Worm (Caenorhabditis elegans) whole organism, L3 larva: Measurements from ENCODE around the gene C06E1.9.

Experiments
- R02D3.7 ChIP-seq: fragments of 150-350 bp; optimal IDR thresholded peaks from 2 replicates; lab custom pipeline; 2014; ENCODE audit warnings: missing biosample characterization, missing genetic modification characterization
- ama-1 ChIP-seq: fragments of 150-350 bp; optimal IDR thresholded peaks from 2 replicates; lab custom pipeline; 2018
- ceh-16 ChIP-seq: sonication (generic microtip); optimal IDR thresholded peaks from 2 replicates; lab custom pipeline; 2017; ENCODE audit warnings: missing biosample characterization, missing genetic modification characterization
- ceh-28 ChIP-seq: fragments of 150-350 bp; optimal IDR thresholded peaks from 2 replicates; lab custom pipeline; 2014; ENCODE audit warnings: missing biosample characterization, missing genetic modification reagents, missing genetic modification characterization
- ceh-82 ChIP-seq: fragments of 150-350 bp; optimal IDR thresholded peaks from 2 replicates; lab custom pipeline; 2014; ENCODE audit warnings: missing biosample characterization, missing genetic modification characterization
- ceh-9 ChIP-seq: sonication (generic microtip); optimal IDR thresholded peaks from 2 replicates; lab custom pipeline; 2018; ENCODE audit warnings: missing biosample characterization, missing genetic modification characterization
- daf-12 ChIP-seq: fragments of 150-350 bp; optimal IDR thresholded peaks from 2 replicates; lab custom pipeline; 2014; ENCODE audit warnings: missing biosample characterization, missing genetic modification reagents, missing genetic modification characterization
- elt-1 ChIP-seq: fragments of 150-350 bp; optimal IDR thresholded peaks from 2 replicates; lab custom pipeline; 2014; ENCODE audit warnings: missing biosample characterization, missing genetic modification characterization
- elt-2 ChIP-seq: sonication (generic microtip); optimal IDR thresholded peaks from 2 replicates; lab custom pipeline; 2016; ENCODE audit warnings: missing genetic modification reagents, mild to moderate bottlenecking, missing genetic modification characterization, missing compliant biosample characterization
- elt-3 ChIP-seq, 3 experiments: fragments of 150-350 bp in 1 of 3; sonication (generic microtip) in 2 of 3; optimal IDR thresholded peaks; 2 replicates in 2 of 3; 4 replicates in 1 of 3; lab custom pipeline; 2014 to 2017; ENCODE audit warnings: missing biosample characterization in 3 of 3, missing genetic modification characterization in 3 of 3
- eor-1 ChIP-seq, 2 experiments: fragments of 150-350 bp; optimal IDR thresholded peaks; 2 replicates each; lab custom pipeline; 2014 to 2018; ENCODE audit warnings: missing biosample characterization in 2 of 2, missing genetic modification characterization in 2 of 2
- fkh-10 ChIP-seq: sonication (generic microtip); optimal IDR thresholded peaks from 2 replicates; lab custom pipeline; 2017; ENCODE audit warnings: missing biosample characterization, missing genetic modification reagents, missing genetic modification characterization
- fkh-2 ChIP-seq: fragments of 150-350 bp; optimal IDR thresholded peaks from 2 replicates; lab custom pipeline; 2014; ENCODE audit warnings: missing biosample characterization, missing genetic modification reagents, missing genetic modification characterization
- fos-1 ChIP-seq: fragments of 150-350 bp; optimal IDR thresholded peaks from 2 replicates; lab custom pipeline; 2014; ENCODE audit warnings: missing biosample characterization, missing genetic modification characterization
- hmg-11 ChIP-seq: sonication (generic microtip); optimal IDR thresholded peaks from 2 replicates; lab custom pipeline; 2016; ENCODE audit warnings: missing genetic modification characterization, missing compliant biosample characterization
- jun-1 ChIP-seq: fragments of 150-350 bp; optimal IDR thresholded peaks from 2 replicates; lab custom pipeline; 2014; ENCODE audit warnings: missing biosample characterization, missing genetic modification reagents, missing genetic modification characterization
- lin-39 ChIP-seq: fragments of 150-350 bp; optimal IDR thresholded peaks from 2 replicates; lab custom pipeline; 2018; ENCODE audit warnings: missing biosample characterization, missing genetic modification reagents, missing genetic modification characterization
- mdl-1 ChIP-seq: fragments of 150-350 bp; optimal IDR thresholded peaks from 2 replicates; lab custom pipeline; 2014; ENCODE audit warnings: missing biosample characterization, missing genetic modification characterization
- nfya-1 ChIP-seq: sonication (generic microtip); optimal IDR thresholded peaks from 2 replicates; lab custom pipeline; 2017; ENCODE audit warnings: missing genetic modification characterization, mild to moderate bottlenecking, missing compliant biosample characterization, antibody characterized with exemption, moderate library complexity; ENCODE audit not compliant: insufficient read depth
- nhr-11 ChIP-seq: fragments of 150-350 bp; optimal IDR thresholded peaks from 2 replicates; lab custom pipeline; 2014; ENCODE audit warnings: missing biosample characterization, missing genetic modification characterization
- nhr-12 ChIP-seq: fragments of 150-350 bp; optimal IDR thresholded peaks from 2 replicates; lab custom pipeline; 2014; ENCODE audit warnings: missing biosample characterization, missing genetic modification characterization
- nhr-23 ChIP-seq: fragments of 150-350 bp; optimal IDR thresholded peaks from 2 replicates; lab custom pipeline; 2014; ENCODE audit warnings: missing biosample characterization, missing genetic modification reagents, missing genetic modification characterization
- nhr-237 ChIP-seq: fragments of 150-350 bp; optimal IDR thresholded peaks from 2 replicates; lab custom pipeline; 2014; ENCODE audit warnings: missing biosample characterization, missing genetic modification characterization
- nhr-25 ChIP-seq: sonication (generic microtip); optimal IDR thresholded peaks from 2 replicates; lab custom pipeline; 2017; ENCODE audit warnings: missing biosample characterization, missing genetic modification characterization
- nhr-43 ChIP-seq: sonication (generic microtip); optimal IDR thresholded peaks from 2 replicates; lab custom pipeline; 2016; ENCODE audit warnings: mild to moderate bottlenecking, missing genetic modification characterization, missing compliant biosample characterization; ENCODE audit not compliant: poor library complexity, severe bottlenecking
- nhr-67 ChIP-seq: fragments of 150-350 bp; optimal IDR thresholded peaks from 2 replicates; lab custom pipeline; 2014; ENCODE audit warnings: missing biosample characterization, missing genetic modification characterization
- nhr-76 ChIP-seq: fragments of 150-350 bp; sonication (generic microtip); optimal IDR thresholded peaks from 5 replicates; lab custom pipeline; 2014; ENCODE audit warnings: missing biosample characterization, missing genetic modification characterization
- nhr-77 ChIP-seq: fragments of 150-350 bp; optimal IDR thresholded peaks from 2 replicates; lab custom pipeline; 2014; ENCODE audit warnings: missing biosample characterization, missing genetic modification characterization
- pha-4 ChIP-seq: fragments of 150-350 bp; optimal IDR thresholded peaks from 2 replicates; lab custom pipeline; 2014; ENCODE audit warnings: missing biosample characterization, missing genetic modification reagents, missing genetic modification characterization
- pqm-1 ChIP-seq: fragments of 150-350 bp; optimal IDR thresholded peaks from 2 replicates; lab custom pipeline; 2017; ENCODE audit warnings: missing biosample characterization, missing genetic modification characterization, inconsistent platforms
- sea-2 ChIP-seq: fragments of 150-350 bp; sonication (generic microtip); optimal IDR thresholded peaks from 4 replicates; lab custom pipeline; 2014; ENCODE audit warnings: missing biosample characterization, missing genetic modification reagents, missing genetic modification characterization
- skn-1 ChIP-seq: fragments of 150-350 bp; optimal IDR thresholded peaks from 2 replicates; lab custom pipeline; 2014; ENCODE audit warnings: missing biosample characterization, missing genetic modification characterization
- snpc-4 ChIP-seq: fragments of 150-350 bp; optimal IDR thresholded peaks from 2 replicates; lab custom pipeline; 2014; ENCODE audit warnings: missing biosample characterization, missing genetic modification characterization
- unc-39 ChIP-seq: sonication (generic microtip); optimal IDR thresholded peaks from 4 replicates; lab custom pipeline; 2017; ENCODE audit warnings: missing biosample characterization, missing genetic modification characterization
- unc-62 ChIP-seq: fragments of 150-350 bp; sonication (generic microtip); optimal IDR thresholded peaks from 4 replicates; lab custom pipeline; 2014; ENCODE audit warnings: missing biosample characterization, missing genetic modification reagents, missing genetic modification characterization
- ztf-11 ChIP-seq: fragments of 150-350 bp; optimal IDR thresholded peaks from 2 replicates; lab custom pipeline; 2014; ENCODE audit warnings: missing biosample characterization, missing genetic modification characterization
- ztf-4 ChIP-seq: fragments of 150-350 bp; optimal IDR thresholded peaks from 2 replicates; lab custom pipeline; 2014; ENCODE audit warnings: missing biosample characterization, missing genetic modification characterization

Gene C06E1.9

DNA sequence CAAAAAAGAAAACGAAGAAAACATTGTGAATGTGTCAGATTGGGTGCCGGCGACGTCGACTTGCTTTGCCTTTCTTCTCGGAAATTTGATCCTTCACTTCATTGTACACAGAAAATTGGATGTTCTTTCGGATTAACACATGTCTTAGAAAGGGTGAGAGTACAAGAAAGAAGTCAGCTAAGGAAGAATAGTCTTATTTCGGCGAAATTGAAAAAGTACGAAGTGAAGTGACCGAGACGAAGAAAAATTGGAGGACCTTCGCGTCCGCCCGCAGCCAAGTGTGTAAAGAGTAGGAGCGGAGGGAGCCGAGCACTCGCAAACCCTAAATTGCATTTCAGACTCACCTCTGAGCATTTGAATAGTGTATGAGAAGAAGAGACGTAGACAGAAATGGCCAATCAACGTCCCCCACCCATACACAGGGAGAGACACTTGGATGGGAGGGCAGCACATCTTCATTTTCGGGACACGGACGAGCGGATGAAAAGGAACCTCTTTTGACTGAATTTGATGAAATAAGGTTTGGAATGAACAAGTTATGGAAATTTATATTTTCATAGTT is 20.9 kb downstream of the C06E1.9 start, which contains the start of gene glr-1:
Gene glr-1 (minus strand): TSS at position 51 of the 562 bp plus-strand sequence.
- TF ChIP-seq ama-1 (lab: Kevin White, UChicago) (no peak), elt-3 (tag; optimal IDR thresholded peaks at IDR 0.05; lab: Kevin White, UChicago) (no peak), elt-1 (no peak), unc-39 (tag; lab: Kevin White, UChicago) (no peak), nfya-1 (tag; lab: Kevin White, UChicago) (peak; percentile 53), nhr-12 (tag; lab: Kevin White, UChicago) (no peak), pqm-1 (no peak), nhr-76 (tag; lab: Kevin White, UChicago) (no peak), ceh-9 (tag; lab: Kevin White, UChicago) (no peak), skn-1 (tag; lab: Kevin White, UChicago) (no peak), nhr-23 (tag; lab: Kevin White, UChicago) (no peak), fkh-10 (GFP tag; lab: Kevin White, UChicago) (peak; percentile 44), fos-1 (no peak), nhr-77 (tag; lab: Kevin White, UChicago) (no peak), ztf-11 (tag; lab: Kevin White, UChicago) (no peak), ceh-82 (tag; lab: Kevin White, UChicago) (no peak)
- TF ChIP-seq, all 47 proteins: peak for 2

DNA sequence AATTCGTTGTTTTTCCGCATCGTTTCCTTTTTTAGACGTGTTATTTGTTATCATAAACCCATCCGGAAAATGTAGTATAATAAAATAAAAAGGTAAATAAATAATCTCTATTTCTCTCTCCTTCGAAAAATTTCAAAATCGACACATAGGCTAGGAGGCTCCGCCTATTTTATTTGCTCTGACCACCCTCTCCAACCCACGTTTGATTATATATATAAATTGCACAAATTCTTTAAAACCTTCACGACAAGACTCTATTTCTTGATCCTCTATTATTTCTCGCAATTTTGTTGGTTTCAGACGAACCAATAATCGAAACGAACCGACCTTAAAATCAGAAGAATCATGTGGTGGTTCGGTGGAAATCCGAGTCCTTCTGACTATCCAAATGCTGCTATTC is 28.8 kb downstream of the C06E1.9 start, which contains the start of gene doxa-1:
Gene doxa-1 (plus strand): TSS at position 301 of the 400 bp plus-strand sequence.
- TF ChIP-seq jun-1 (tag; lab: Kevin White, UChicago) (no peak), nhr-43 (no peak), nhr-12 (tag; lab: Kevin White, UChicago) (no peak), ceh-9 (tag; lab: Kevin White, UChicago) (no peak), fkh-2 (no peak), pqm-1 (no peak), ztf-4 (no peak), nhr-67 (tag; lab: Kevin White, UChicago) (no peak), mdl-1 (tag; lab: Kevin White, UChicago) (no peak), sea-2 (no peak), nfya-1 (tag; lab: Kevin White, UChicago) (no peak), lin-39 (no peak), eor-1 (tag; optimal IDR thresholded peaks at IDR 0.05; lab: Kevin White, UChicago) (no peak), daf-12 (tag; lab: Kevin White, UChicago) (no peak), hmg-11 (tag; lab: Kevin White, UChicago) (no peak), elt-1 (no peak), nhr-76 (tag; lab: Kevin White, UChicago) (no peak), ceh-28 (no peak)

DNA sequence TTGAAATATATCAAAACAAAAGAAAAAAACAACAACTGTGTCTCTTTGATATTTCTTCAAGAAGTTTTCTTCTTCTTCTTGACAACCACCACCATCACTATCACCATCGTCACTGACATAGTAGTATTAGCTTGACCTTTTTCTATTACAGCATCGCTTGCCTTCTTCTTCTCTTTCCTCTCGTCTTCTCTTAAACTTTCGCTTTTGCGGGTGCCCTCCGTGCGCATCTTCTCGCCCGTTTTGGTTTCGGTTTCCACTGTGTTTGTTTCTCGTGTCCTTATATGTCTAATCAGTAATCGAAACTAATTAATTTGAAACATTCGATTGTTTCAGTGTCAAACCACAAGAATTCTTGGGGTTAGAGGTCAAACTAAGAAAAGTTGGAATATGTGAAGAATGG is 30.2 kb downstream of the C06E1.9 start:
- TF ChIP-seq nhr-25 (peak; percentile 83), sea-2 (no peak), nhr-23 (tag; lab: Kevin White, UChicago) (peak; percentile 11), ceh-16 (tag; lab: Kevin White, UChicago) (no peak)

DNA sequence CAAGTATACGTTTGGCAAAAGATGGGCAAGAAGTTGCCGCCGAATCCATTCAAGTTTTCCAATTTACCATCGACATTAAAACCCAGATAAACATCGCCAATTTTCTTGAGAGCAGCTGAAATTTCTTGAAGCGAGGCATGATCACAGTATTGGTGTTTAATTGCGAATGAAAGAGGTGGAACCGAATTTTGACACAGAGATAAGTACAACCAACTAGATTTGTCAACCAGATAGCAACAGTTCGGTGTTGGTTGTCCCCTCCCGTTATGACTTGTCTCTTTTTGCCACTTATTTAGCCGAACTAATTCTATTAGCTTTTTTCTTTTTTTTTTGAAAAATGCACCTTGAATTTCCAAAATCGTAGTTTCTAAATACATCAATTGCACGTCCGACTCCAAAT is 31.2 kb downstream of the C06E1.9 start:
- TF ChIP-seq jun-1 (tag; lab: Kevin White, UChicago): no peak
- peak; percentile 80 for TF ChIP-seq elt-1
- peak; percentile 10 for TF ChIP-seq nhr-25
- TF ChIP-seq unc-62: no peak

DNA sequence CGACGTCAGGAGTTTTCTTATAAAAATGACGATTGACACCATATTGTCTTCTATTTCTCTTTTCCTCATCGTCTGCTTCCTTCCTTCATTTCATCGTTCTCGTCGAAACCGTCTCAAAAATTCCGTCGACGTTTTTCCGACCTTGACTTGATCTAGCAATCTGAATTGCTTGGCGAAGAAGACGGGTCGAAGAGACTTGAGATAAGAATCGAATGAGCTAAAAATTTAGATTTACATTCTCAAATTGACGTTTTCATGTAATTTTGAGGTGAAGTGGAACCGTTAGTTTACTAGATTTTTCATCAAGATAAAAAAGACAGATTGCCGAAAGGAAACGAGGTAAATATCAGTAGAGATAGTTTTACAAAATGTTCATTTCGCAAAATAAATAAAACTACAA is 32.0 kb downstream of the C06E1.9 start:
- TF ChIP-seq nhr-25 (peak; percentile 64), elt-1 (peak; percentile 97), nhr-23 (tag; lab: Kevin White, UChicago) (peak; percentile 7), fos-1 (no peak)

DNA sequence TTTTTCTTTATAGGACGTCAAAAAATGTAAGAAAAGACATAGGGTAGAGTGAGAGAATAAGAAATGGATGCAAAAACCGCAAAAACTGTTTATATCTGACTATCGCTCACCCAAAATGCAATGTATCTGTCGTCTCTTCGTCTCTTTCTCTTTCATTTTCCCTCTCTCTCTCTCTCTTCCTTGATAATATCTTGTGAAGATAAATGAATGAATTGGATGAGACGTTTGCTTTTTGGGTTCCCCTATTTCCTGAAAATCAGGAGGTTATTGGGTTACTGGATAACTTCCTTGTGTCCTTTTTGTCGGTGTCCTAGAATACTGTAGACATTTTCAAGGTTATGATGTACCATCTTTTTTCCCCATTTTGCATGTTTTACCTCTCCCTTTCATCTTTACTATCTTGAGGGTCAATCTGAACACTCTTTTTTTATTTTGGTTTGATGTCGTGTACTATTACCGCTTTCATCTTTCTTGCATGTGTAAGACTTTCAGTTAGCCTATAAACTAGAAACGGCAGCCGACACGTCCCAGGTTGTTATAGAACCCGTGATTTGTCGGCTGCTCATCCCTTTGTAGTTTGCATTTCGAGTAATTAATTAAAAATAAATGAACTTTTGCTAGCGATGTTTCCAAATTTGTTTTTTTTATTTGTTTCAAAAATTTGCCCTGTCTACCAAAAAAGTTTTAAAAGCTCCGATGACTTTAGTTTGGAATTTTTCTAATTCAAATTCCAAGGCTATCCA is 34.1 kb downstream of the C06E1.9 start:
- TF ChIP-seq nhr-77 (tag; lab: Kevin White, UChicago): no peak
- TF ChIP-seq unc-62: no peak
- TF ChIP-seq nhr-237 (tag; lab: Kevin White, UChicago): no peak
- TF ChIP-seq elt-1: peak; percentile 51
- TF ChIP-seq fkh-2: no peak
- no peak for TF ChIP-seq ztf-4
- TF ChIP-seq nhr-11 (tag; lab: Kevin White, UChicago): no peak
- no peak for TF ChIP-seq elt-2 (tag; lab: Kevin White, UChicago)
- TF ChIP-seq nhr-25: no peak
- TF ChIP-seq daf-12 (tag; lab: Kevin White, UChicago): no peak
- peak; percentile 71 for TF ChIP-seq snpc-4
- no peak for TF ChIP-seq pha-4 (tag; lab: Kevin White, UChicago)
- TF ChIP-seq ama-1 (lab: Kevin White, UChicago): no peak
- no peak for TF ChIP-seq ceh-28
- no peak for TF ChIP-seq nfya-1 (tag; lab: Kevin White, UChicago)
- no peak for TF ChIP-seq nhr-76 (tag; lab: Kevin White, UChicago)
- peak; percentile 93 for TF ChIP-seq nhr-23 (tag; lab: Kevin White, UChicago)
- no peak for TF ChIP-seq ceh-16 (tag; lab: Kevin White, UChicago)
- TF ChIP-seq R02D3.7 (tag; lab: Kevin White, UChicago): no peak
- TF ChIP-seq elt-3 (tag; optimal IDR thresholded peaks at IDR 0.05; lab: Kevin White, UChicago): no peak
